Fruit fly (Drosophila melanogaster): Measurements from ENCODE around the gene Ddc.

DNA sequence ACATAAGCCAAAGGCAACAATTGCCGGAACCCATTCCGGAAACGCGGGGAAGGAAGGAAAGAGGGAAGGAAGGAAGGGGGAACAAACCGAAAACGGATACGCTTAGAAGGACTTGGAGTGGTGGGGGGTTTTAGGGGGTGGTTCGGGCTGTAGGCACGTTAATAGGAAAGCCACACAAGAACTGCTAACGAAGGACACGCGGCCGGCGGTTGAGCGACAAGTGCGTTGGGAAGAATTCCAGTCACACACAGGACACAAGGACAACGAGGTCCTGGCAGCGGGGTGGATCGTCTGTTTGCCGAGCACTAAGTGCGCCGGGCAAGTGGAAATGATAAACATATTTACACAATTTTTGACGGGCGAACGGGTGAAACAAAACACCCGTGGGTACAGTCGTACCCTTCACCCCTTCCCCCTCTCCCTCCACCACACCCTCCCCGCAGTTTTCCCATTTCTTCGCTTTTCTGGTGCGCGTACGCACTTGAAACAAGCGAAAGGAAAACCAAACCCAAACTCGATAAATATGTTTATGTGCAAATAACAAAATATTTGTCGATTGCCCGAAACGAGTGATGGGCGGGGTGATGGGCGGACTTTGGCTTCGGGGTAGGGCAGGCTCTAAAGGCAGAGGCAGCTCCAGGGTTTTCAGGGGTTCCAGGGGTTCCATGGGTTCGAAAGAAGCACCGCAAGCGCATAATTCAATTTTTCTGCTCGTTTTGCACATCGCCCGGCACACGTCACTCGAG is 16.8 kb downstream of the Ddc start:
- TF ChIP-seq Dll (optimal IDR thresholded peaks at IDR 0.05): no peak
- no peak for TF ChIP-seq usp (GFP tag; optimal IDR thresholded peaks at IDR 0.05)

Data from whole organism.